Worm (Caenorhabditis elegans): ENCODE measurements around the gene lact-7.

lact-7 gene

ce11 chrX:11758809-11759208, at the start of gene lact-7:
TSS of gene lact-7 (plus strand) at chrX:11759109.
- TF ChIP-seq ets-7 (tag; optimal IDR thresholded peaks at IDR 0.05), result no peak
- no peak for TF ChIP-seq aly-1 (tag; optimal IDR thresholded peaks at IDR 0.05)
- no peak for TF ChIP-seq hmbx-1 (tag; optimal IDR thresholded peaks at IDR 0.05)
- no peak for TF ChIP-seq hmg-4 (GFP tag; optimal IDR thresholded peaks at IDR 0.05)
- no peak for TF ChIP-seq tbx-11 (GFP tag; IDR thresholded peaks at IDR 0.05)
- TF ChIP-seq tra-4 (tag; optimal IDR thresholded peaks at IDR 0.05), result no peak
- no peak for TF ChIP-seq flt-1 (GFP tag; IDR thresholded peaks at IDR 0.05)
- TF ChIP-seq ama-1 (optimal IDR thresholded peaks at IDR 0.05), result no peak
- TF ChIP-seq ceh-13 (GFP tag; optimal IDR thresholded peaks at IDR 0.05), result no peak
- no peak for TF ChIP-seq scrt-1 (GFP tag; IDR thresholded peaks at IDR 0.05)
- TF ChIP-seq sea-1 (GFP tag; conservative IDR thresholded peaks at IDR 0.05), result no peak
- no peak for TF ChIP-seq hnd-1 (tag; optimal IDR thresholded peaks at IDR 0.05)
- TF ChIP-seq ceh-36 (tag; optimal IDR thresholded peaks at IDR 0.05), result no peak

DNA sequence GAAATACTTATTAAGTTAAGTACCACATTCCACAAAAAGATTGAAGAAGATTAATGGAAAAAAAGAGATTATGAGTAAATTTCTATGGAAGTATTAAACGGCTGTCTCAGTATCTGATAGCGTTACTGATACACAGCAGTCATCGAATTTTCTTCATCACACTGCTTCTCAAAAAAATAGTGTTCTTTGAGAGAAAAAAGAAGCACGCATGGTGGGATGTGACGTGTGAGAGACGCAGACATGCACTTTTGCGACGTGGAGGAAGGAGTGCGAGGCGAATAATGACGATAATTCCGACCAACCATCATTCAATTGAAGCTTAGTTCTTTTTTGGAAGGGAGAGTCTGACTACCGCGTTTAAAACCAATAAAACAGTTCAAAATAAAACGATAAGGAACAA, 48.7 kb upstream of the lact-7 start, which contains the start of gene C44C10.11:
C44C10.11 (minus strand) TSS at position 115 of the 400 bp plus-strand sequence.
- TF ChIP-seq tra-4 (tag; optimal IDR thresholded peaks at IDR 0.05), result no peak
- TF ChIP-seq ama-1 (optimal IDR thresholded peaks at IDR 0.05), result no peak
- no peak for TF ChIP-seq tbx-37 (GFP tag; conservative IDR thresholded peaks at IDR 0.05)
- no peak for TF ChIP-seq B0310.2 (tag; optimal IDR thresholded peaks at IDR 0.05)
- TF ChIP-seq ceh-36 (tag; optimal IDR thresholded peaks at IDR 0.05), result no peak
- TF ChIP-seq pes-1 (GFP tag; IDR thresholded peaks at IDR 0.05), result no peak
- no peak for TF ChIP-seq hnd-1 (tag; optimal IDR thresholded peaks at IDR 0.05)
- no peak for TF ChIP-seq ets-7 (tag; optimal IDR thresholded peaks at IDR 0.05)
- TF ChIP-seq tbx-11 (GFP tag; IDR thresholded peaks at IDR 0.05), result no peak
- no peak for TF ChIP-seq aly-1 (tag; optimal IDR thresholded peaks at IDR 0.05)
- no peak for TF ChIP-seq scrt-1 (GFP tag; IDR thresholded peaks at IDR 0.05)
- TF ChIP-seq sea-1 (GFP tag; conservative IDR thresholded peaks at IDR 0.05), result no peak
- no peak for TF ChIP-seq ceh-13 (GFP tag; optimal IDR thresholded peaks at IDR 0.05)
- no peak for TF ChIP-seq flt-1 (GFP tag; IDR thresholded peaks at IDR 0.05)

DNA sequence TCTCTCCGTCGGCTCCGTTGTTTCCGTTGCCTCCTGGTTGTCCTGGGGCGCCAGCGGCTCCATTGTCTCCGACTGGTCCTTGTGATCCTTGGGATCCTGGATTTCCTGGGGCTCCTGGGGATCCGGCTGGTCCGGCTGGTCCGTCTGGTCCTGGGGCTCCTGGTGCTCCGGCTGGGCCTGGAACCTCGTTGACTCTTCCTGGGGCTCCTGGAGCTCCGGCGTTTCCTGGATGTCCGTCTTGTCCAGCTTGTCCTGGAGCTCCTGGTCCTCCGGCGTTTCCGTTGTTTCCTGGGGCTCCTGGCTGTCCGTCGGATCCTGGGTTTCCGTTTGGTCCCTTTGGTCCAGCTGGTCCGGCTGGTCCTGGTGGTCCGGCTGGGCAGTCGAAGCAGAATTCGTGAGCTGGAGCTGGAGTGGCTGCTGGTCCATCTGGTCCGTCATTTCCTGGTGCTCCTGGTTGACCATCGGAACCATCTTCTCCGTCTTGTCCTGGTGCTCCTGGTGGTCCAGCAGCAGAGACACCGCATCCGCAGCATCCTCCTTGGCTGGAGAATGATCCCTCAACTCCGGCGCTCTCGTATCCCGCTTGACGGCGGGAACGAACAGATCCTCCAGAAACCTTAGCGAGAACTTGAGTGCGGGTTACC, 47.4 kb upstream of the lact-7 start:
- TF ChIP-seq hmg-4 (GFP tag; optimal IDR thresholded peaks at IDR 0.05), result no peak
- no peak for TF ChIP-seq hmbx-1 (tag; optimal IDR thresholded peaks at IDR 0.05)
- TF ChIP-seq tbx-11 (GFP tag; IDR thresholded peaks at IDR 0.05), result no peak
- no peak for TF ChIP-seq ets-7 (tag; optimal IDR thresholded peaks at IDR 0.05)
- TF ChIP-seq ama-1 (optimal IDR thresholded peaks at IDR 0.05), result no peak
- TF ChIP-seq pes-1 (GFP tag; IDR thresholded peaks at IDR 0.05), result no peak
- TF ChIP-seq scrt-1 (GFP tag; IDR thresholded peaks at IDR 0.05), result no peak
- TF ChIP-seq sea-1 (GFP tag; conservative IDR thresholded peaks at IDR 0.05), result no peak

ce11 chrX:11712230-11712853, 46.6 kb upstream of the lact-7 start, which contains the start of gene col-180:
TSS of gene col-180 (minus strand) at chrX:11712280.
- TF ChIP-seq flt-1 (GFP tag; IDR thresholded peaks at IDR 0.05) (no peak), tbx-11 (GFP tag; IDR thresholded peaks at IDR 0.05) (no peak), scrt-1 (GFP tag; IDR thresholded peaks at IDR 0.05) (no peak), hmg-4 (GFP tag; optimal IDR thresholded peaks at IDR 0.05) (no peak), hnd-1 (tag; optimal IDR thresholded peaks at IDR 0.05) (no peak), ama-1 (optimal IDR thresholded peaks at IDR 0.05) (no peak), aly-1 (tag; optimal IDR thresholded peaks at IDR 0.05) (no peak), B0310.2 (tag; optimal IDR thresholded peaks at IDR 0.05) (no peak)

- no peak for TF ChIP-seq sea-1 (GFP tag; conservative IDR thresholded peaks at IDR 0.05)
- no peak for TF ChIP-seq tra-4 (tag; optimal IDR thresholded peaks at IDR 0.05)
- no peak for TF ChIP-seq flt-1 (GFP tag; IDR thresholded peaks at IDR 0.05)
- TF ChIP-seq B0310.2 (tag; optimal IDR thresholded peaks at IDR 0.05), result no peak
- TF ChIP-seq tbx-11 (GFP tag; IDR thresholded peaks at IDR 0.05), result no peak
- TF ChIP-seq hmg-4 (GFP tag; optimal IDR thresholded peaks at IDR 0.05), result no peak
- TF ChIP-seq aly-1 (tag; optimal IDR thresholded peaks at IDR 0.05), result no peak
- TF ChIP-seq scrt-1 (GFP tag; IDR thresholded peaks at IDR 0.05), result no peak
- no peak for TF ChIP-seq pes-1 (GFP tag; IDR thresholded peaks at IDR 0.05)
These were observed 42.4 kb upstream of the lact-7 start, which contains the start of gene C44C10.9 for ce11 chrX:11716463-11716960. TSS of gene C44C10.9 (minus strand) at chrX:11716513.

- no peak for TF ChIP-seq B0310.2 (tag; optimal IDR thresholded peaks at IDR 0.05)
- no peak for TF ChIP-seq F13C5.2 (tag; optimal IDR thresholded peaks at IDR 0.05)
- TF ChIP-seq pes-1 (GFP tag; IDR thresholded peaks at IDR 0.05), result no peak
- TF ChIP-seq aly-1 (tag; optimal IDR thresholded peaks at IDR 0.05), result no peak
- TF ChIP-seq tra-4 (tag; optimal IDR thresholded peaks at IDR 0.05), result no peak
- no peak for TF ChIP-seq hmg-4 (GFP tag; optimal IDR thresholded peaks at IDR 0.05)
- no peak for TF ChIP-seq flt-1 (GFP tag; IDR thresholded peaks at IDR 0.05)
- no peak for TF ChIP-seq tbx-37 (GFP tag; conservative IDR thresholded peaks at IDR 0.05)
- no peak for TF ChIP-seq ets-7 (tag; optimal IDR thresholded peaks at IDR 0.05)
These were observed 40.2 kb upstream of the lact-7 start for ce11 chrX:11718751-11719150.

ce11 chrX:11720058-11720457, 38.9 kb upstream of the lact-7 start:
- no peak for TF ChIP-seq flt-1 (GFP tag; IDR thresholded peaks at IDR 0.05)
- TF ChIP-seq sea-1 (GFP tag; conservative IDR thresholded peaks at IDR 0.05), result no peak
- TF ChIP-seq ceh-13 (GFP tag; optimal IDR thresholded peaks at IDR 0.05), result no peak
- TF ChIP-seq B0310.2 (tag; optimal IDR thresholded peaks at IDR 0.05), result no peak
- no peak for TF ChIP-seq ets-7 (tag; optimal IDR thresholded peaks at IDR 0.05)
- TF ChIP-seq tbx-11 (GFP tag; IDR thresholded peaks at IDR 0.05), result no peak
- no peak for TF ChIP-seq ceh-36 (tag; optimal IDR thresholded peaks at IDR 0.05)
- TF ChIP-seq hmbx-1 (tag; optimal IDR thresholded peaks at IDR 0.05), result no peak
- TF ChIP-seq ama-1 (optimal IDR thresholded peaks at IDR 0.05), result no peak
- no peak for TF ChIP-seq tbx-37 (GFP tag; conservative IDR thresholded peaks at IDR 0.05)
- TF ChIP-seq scrt-1 (GFP tag; IDR thresholded peaks at IDR 0.05), result no peak
- TF ChIP-seq hnd-1 (tag; optimal IDR thresholded peaks at IDR 0.05), result no peak
- TF ChIP-seq aly-1 (tag; optimal IDR thresholded peaks at IDR 0.05), result no peak

All from whole organism, early embryonic.